Worm (Caenorhabditis elegans) whole organism, late embryonic: ENCODE measurements around the gene K07F5.12.

Experiments used
- K02D7.2 ChIP-seq: sonication (generic microtip); optimal IDR thresholded peaks from 2 replicates; lab custom pipeline; 2017; ENCODE audit warnings: mild to moderate bottlenecking, missing genetic modification characterization, missing compliant biosample characterization
- Y22D7AL.16 ChIP-seq: sonication (generic microtip); optimal IDR thresholded peaks from 2 replicates; lab custom pipeline; 2016; ENCODE audit warnings: missing genetic modification characterization, missing compliant biosample characterization
- ceh-14 ChIP-seq: sonication (generic microtip); optimal IDR thresholded peaks from 2 replicates; lab custom pipeline; 2016; ENCODE audit warnings: missing genotype, missing genetic modification characterization, missing compliant biosample characterization
- ceh-18 ChIP-seq: sonication (generic microtip); optimal IDR thresholded peaks from 2 replicates; lab custom pipeline; 2016; ENCODE audit warnings: missing genetic modification characterization, missing compliant biosample characterization
- ceh-22 ChIP-seq: sonication (generic microtip); optimal IDR thresholded peaks from 2 replicates; lab custom pipeline; 2017; ENCODE audit warnings: missing biosample characterization, missing genetic modification characterization
- ceh-24 ChIP-seq: sonication (generic microtip); optimal IDR thresholded peaks from 2 replicates; lab custom pipeline; 2016; ENCODE audit warnings: mild to moderate bottlenecking, missing genetic modification characterization, missing compliant biosample characterization
- ceh-30 ChIP-seq: fragments of 150-350 bp; optimal IDR thresholded peaks from 2 replicates; lab custom pipeline; 2014; ENCODE audit warnings: missing biosample characterization, missing genetic modification characterization
- ceh-31 ChIP-seq: sonication (generic microtip); optimal IDR thresholded peaks from 2 replicates; lab custom pipeline; 2016; ENCODE audit warnings: missing genetic modification characterization, missing compliant biosample characterization
- ceh-48 ChIP-seq: sonication (generic microtip); optimal IDR thresholded peaks from 2 replicates; lab custom pipeline; 2016; ENCODE audit warnings: missing genetic modification characterization, inconsistent platforms, missing compliant biosample characterization
- ceh-9 ChIP-seq: sonication (generic microtip); optimal IDR thresholded peaks from 2 replicates; lab custom pipeline; 2016; ENCODE audit warnings: mild to moderate bottlenecking, missing genetic modification characterization, inconsistent platforms, missing compliant biosample characterization
- che-1 ChIP-seq: sonication (generic microtip); optimal IDR thresholded peaks from 2 replicates; lab custom pipeline; 2016; ENCODE audit warnings: mild to moderate bottlenecking, missing genetic modification characterization, missing compliant biosample characterization
- dmd-4 ChIP-seq: sonication (generic microtip); optimal IDR thresholded peaks from 2 replicates; lab custom pipeline; 2016; ENCODE audit warnings: borderline replicate concordance, missing genetic modification characterization, missing compliant biosample characterization
- dve-1 ChIP-seq: sonication (generic microtip); optimal IDR thresholded peaks from 2 replicates; lab custom pipeline; 2017; ENCODE audit warnings: antibody characterized with exemption, mild to moderate bottlenecking, missing genetic modification characterization, missing compliant biosample characterization
- elt-2 ChIP-seq: sonication (generic microtip); optimal IDR thresholded peaks from 2 replicates; lab custom pipeline; 2016; ENCODE audit warnings: missing genetic modification reagents, missing genetic modification characterization, missing compliant biosample characterization
- elt-4 ChIP-seq: sonication (generic microtip); optimal IDR thresholded peaks from 2 replicates; lab custom pipeline; 2016; ENCODE audit warnings: missing genetic modification characterization, missing compliant biosample characterization
- eyg-1 ChIP-seq: sonication (generic microtip); optimal IDR thresholded peaks from 2 replicates; lab custom pipeline; 2016; ENCODE audit warnings: missing genotype, missing genetic modification characterization, missing compliant biosample characterization
- fax-1 ChIP-seq: sonication (generic microtip); optimal IDR thresholded peaks from 2 replicates; lab custom pipeline; 2016; ENCODE audit warnings: missing genotype, missing genetic modification characterization, missing compliant biosample characterization
- fkh-10 ChIP-seq: fragments of 150-350 bp; optimal IDR thresholded peaks from 2 replicates; lab custom pipeline; 2014; ENCODE audit warnings: missing biosample characterization, missing genetic modification reagents, missing genetic modification characterization
- hlh-30 ChIP-seq: sonication (generic microtip); optimal IDR thresholded peaks from 2 replicates; lab custom pipeline; 2017; ENCODE audit warnings: antibody characterized with exemption, missing genetic modification characterization, missing compliant biosample characterization; ENCODE audit not compliant: insufficient read depth
- hlh-8 ChIP-seq: sonication (generic microtip); optimal IDR thresholded peaks from 2 replicates; lab custom pipeline; 2016; ENCODE audit warnings: missing genotype, missing genetic modification characterization, missing compliant biosample characterization
- lim-6 ChIP-seq: sonication (generic microtip); optimal IDR thresholded peaks from 2 replicates; lab custom pipeline; 2016; ENCODE audit warnings: missing genetic modification characterization, missing compliant biosample characterization
- mec-3 ChIP-seq: sonication (generic microtip); optimal IDR thresholded peaks from 2 replicates; lab custom pipeline; 2016; ENCODE audit warnings: borderline replicate concordance, missing genetic modification characterization, missing compliant biosample characterization
- nfya-1 ChIP-seq: sonication (generic microtip); optimal IDR thresholded peaks from 2 replicates; lab custom pipeline; 2017; ENCODE audit warnings: missing genetic modification characterization, mild to moderate bottlenecking, missing compliant biosample characterization, antibody characterized with exemption, moderate library complexity
- nhr-232 ChIP-seq: sonication (generic microtip); optimal IDR thresholded peaks from 2 replicates; lab custom pipeline; 2016; ENCODE audit warnings: missing genetic modification characterization, missing compliant biosample characterization
- odd-2 ChIP-seq: sonication (generic microtip); optimal IDR thresholded peaks from 2 replicates; lab custom pipeline; 2017; ENCODE audit warnings: antibody characterized with exemption, mild to moderate bottlenecking, missing genetic modification characterization, missing compliant biosample characterization
- pat-9 ChIP-seq: fragments of 200-800 bp; sonication (Bioruptor generic); optimal IDR thresholded peaks from 2 replicates; lab custom pipeline; 2018; ENCODE audit warnings: mild to moderate bottlenecking, missing genetic modification characterization, moderate library complexity, missing compliant biosample characterization
- pax-1 ChIP-seq: fragments of 150-350 bp; optimal IDR thresholded peaks from 2 replicates; lab custom pipeline; 2014; ENCODE audit warnings: missing biosample characterization, missing genetic modification characterization
- pha-2 ChIP-seq: sonication (generic microtip); optimal IDR thresholded peaks from 2 replicates; lab custom pipeline; 2017; ENCODE audit warnings: mild to moderate bottlenecking, missing genetic modification characterization, missing compliant biosample characterization
- pha-4 ChIP-seq: fragments of 150-350 bp; optimal IDR thresholded peaks from 2 replicates; lab custom pipeline; 2018; ENCODE audit warnings: missing biosample characterization, missing genetic modification reagents, missing genetic modification characterization
- pqm-1 ChIP-seq: sonication (generic microtip); optimal IDR thresholded peaks from 2 replicates; lab custom pipeline; 2016; ENCODE audit warnings: missing genetic modification characterization, missing compliant biosample characterization
- pros-1 ChIP-seq: fragments of 150-350 bp; optimal IDR thresholded peaks from 2 replicates; lab custom pipeline; 2014; ENCODE audit warnings: missing biosample characterization, missing genetic modification reagents, missing genetic modification characterization
- rnt-1 ChIP-seq: sonication (generic microtip); optimal IDR thresholded peaks from 2 replicates; lab custom pipeline; 2016; ENCODE audit warnings: missing genetic modification characterization, missing compliant biosample characterization
- sdc-2 ChIP-seq: sonication (generic microtip); optimal IDR thresholded peaks from 2 replicates; lab custom pipeline; 2016; ENCODE audit warnings: missing genotype, missing genetic modification characterization, missing compliant biosample characterization
- syd-9 ChIP-seq: sonication (generic microtip); optimal IDR thresholded peaks from 2 replicates; lab custom pipeline; 2016; ENCODE audit warnings: mild to moderate bottlenecking, missing genetic modification characterization, moderate library complexity, missing compliant biosample characterization
- tbx-2 ChIP-seq: sonication (generic microtip); optimal IDR thresholded peaks from 2 replicates; lab custom pipeline; 2016; ENCODE audit warnings: missing genetic modification characterization, missing compliant biosample characterization
- unc-3 ChIP-seq, 2 experiments: fragments of 200-800 bp in 1 of 2; sonication (Bioruptor generic) in 1 of 2; sonication (generic microtip) in 1 of 2; conservative IDR thresholded peaks in 1 of 2; optimal IDR thresholded peaks in 1 of 2; 2 replicates each; pipeline versions ENCODE4 v1.3.6 to Lab custom; 2016 to 2022; ENCODE audit warnings: missing compliant biosample characterization in 2 of 2, missing genetic modification characterization in 2 of 2, missing genetic modification reagents in 1 of 2
- unc-55 ChIP-seq: sonication (generic microtip); optimal IDR thresholded peaks from 2 replicates; lab custom pipeline; 2017; ENCODE audit warnings: missing biosample characterization, missing genetic modification reagents, missing genetic modification characterization
- unc-86 ChIP-seq: sonication (generic microtip); optimal IDR thresholded peaks from 2 replicates; lab custom pipeline; 2016; ENCODE audit warnings: missing genetic modification characterization, missing compliant biosample characterization

K07F5.12 gene

ce11 chrIV:9863817-9864216 is 8.0 kb downstream of the K07F5.12 start, which contains the start of gene K07F5.16:
K07F5.16 (plus strand) TSS chrIV:9864117.
- TF ChIP-seq dve-1 (no peak), ceh-30 (no peak), pat-9 (no peak), lim-6 (no peak), Y22D7AL.16 (tag; lab: Kevin White, UChicago) (no peak), ceh-48 (tag; lab: Kevin White, UChicago) (no peak), fkh-10 (GFP tag; lab: Kevin White, UChicago) (no peak), pha-2 (tag; lab: Kevin White, UChicago) (no peak), elt-4 (no peak), unc-55 (GFP tag; lab: Kevin White, UChicago) (no peak), elt-2 (tag; lab: Kevin White, UChicago) (no peak), tbx-2 (tag; lab: Kevin White, UChicago) (no peak), unc-3 (GFP tag; conservative IDR thresholded peaks at IDR 0.05; lab: Robert Waterston, UW) (no peak), unc-3 (tag; optimal IDR thresholded peaks at IDR 0.05; lab: Kevin White, UChicago) (no peak), eyg-1 (no peak), ceh-22 (tag; lab: Kevin White, UChicago) (no peak), unc-86 (tag; lab: Kevin White, UChicago) (no peak)

DNA sequence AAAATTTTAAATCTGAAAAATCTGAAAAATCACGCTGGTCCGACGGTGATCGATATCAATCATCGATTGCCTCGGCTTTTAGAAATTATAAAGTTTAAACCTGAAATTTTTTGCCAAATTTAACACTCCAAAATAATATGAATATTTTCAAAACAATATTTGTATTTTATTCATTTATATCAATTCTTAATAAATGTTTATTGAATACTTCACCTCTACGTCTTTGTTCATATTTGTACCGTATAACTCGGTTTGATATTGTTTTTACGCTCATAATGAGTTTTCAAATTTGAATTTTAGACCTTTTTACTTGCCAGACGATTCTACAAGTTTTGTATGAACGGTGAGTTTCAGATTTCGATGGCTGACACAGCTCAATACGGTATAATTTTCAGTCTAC is 9.0 kb downstream of the K07F5.12 start, which contains the start of the genes K07F5.15 and K07F5.22:
Gene K07F5.15, plus strand, starts transcription at position 301 of the 400 bp plus-strand sequence.
Gene K07F5.22, plus strand, starts transcription at position 301 of the 400 bp plus-strand sequence.
- TF ChIP-seq pros-1 (tag; lab: Kevin White, UChicago) (no peak), ceh-9 (tag; lab: Kevin White, UChicago) (no peak), che-1 (no peak), syd-9 (tag; lab: Kevin White, UChicago) (no peak), ceh-14 (tag; lab: Kevin White, UChicago) (no peak), nfya-1 (tag; lab: Kevin White, UChicago) (no peak), pqm-1 (tag; lab: Kevin White, UChicago) (no peak), elt-2 (tag; lab: Kevin White, UChicago) (no peak), fax-1 (no peak), pax-1 (tag; lab: Kevin White, UChicago) (no peak), unc-3 (GFP tag; conservative IDR thresholded peaks at IDR 0.05; lab: Robert Waterston, UW) (no peak), unc-3 (tag; optimal IDR thresholded peaks at IDR 0.05; lab: Kevin White, UChicago) (no peak), ceh-30 (no peak), ceh-18 (tag; lab: Kevin White, UChicago) (no peak), pha-4 (tag; lab: Kevin White, UChicago) (no peak), hlh-8 (no peak), Y22D7AL.16 (tag; lab: Kevin White, UChicago) (no peak), sdc-2 (tag; lab: Kevin White, UChicago) (no peak), nhr-232 (tag; lab: Kevin White, UChicago) (no peak), ceh-24 (no peak), dmd-4 (tag; lab: Kevin White, UChicago) (no peak)
- TF ChIP-seq, all 69 proteins: peak for 0

- TF ChIP-seq mec-3 (tag; lab: Kevin White, UChicago), result no peak
- TF ChIP-seq elt-2 (tag; lab: Kevin White, UChicago), result no peak
- no peak for TF ChIP-seq ceh-9 (tag; lab: Kevin White, UChicago)
- no peak for TF ChIP-seq K02D7.2 (tag; lab: Kevin White, UChicago)
- TF ChIP-seq odd-2 (tag; lab: Kevin White, UChicago), result no peak
- no peak for TF ChIP-seq pha-2 (tag; lab: Kevin White, UChicago)
- TF ChIP-seq pqm-1 (tag; lab: Kevin White, UChicago), result no peak
- no peak for TF ChIP-seq ceh-31 (tag; lab: Kevin White, UChicago)
- no peak for TF ChIP-seq hlh-30 (tag; lab: Kevin White, UChicago)
- no peak for TF ChIP-seq Y22D7AL.16 (tag; lab: Kevin White, UChicago)
- TF ChIP-seq unc-3 (GFP tag; conservative IDR thresholded peaks at IDR 0.05; lab: Robert Waterston, UW), result no peak
- no peak for TF ChIP-seq unc-3 (tag; optimal IDR thresholded peaks at IDR 0.05; lab: Kevin White, UChicago)
- no peak for TF ChIP-seq rnt-1 (tag; lab: Kevin White, UChicago)
These were observed 11.1 kb downstream of the K07F5.12 start for ce11 chrIV:9866865-9867264.
